Fruit fly (Drosophila melanogaster): ENCODE data around the gene CG4360.

The CG4360 gene

DNA sequence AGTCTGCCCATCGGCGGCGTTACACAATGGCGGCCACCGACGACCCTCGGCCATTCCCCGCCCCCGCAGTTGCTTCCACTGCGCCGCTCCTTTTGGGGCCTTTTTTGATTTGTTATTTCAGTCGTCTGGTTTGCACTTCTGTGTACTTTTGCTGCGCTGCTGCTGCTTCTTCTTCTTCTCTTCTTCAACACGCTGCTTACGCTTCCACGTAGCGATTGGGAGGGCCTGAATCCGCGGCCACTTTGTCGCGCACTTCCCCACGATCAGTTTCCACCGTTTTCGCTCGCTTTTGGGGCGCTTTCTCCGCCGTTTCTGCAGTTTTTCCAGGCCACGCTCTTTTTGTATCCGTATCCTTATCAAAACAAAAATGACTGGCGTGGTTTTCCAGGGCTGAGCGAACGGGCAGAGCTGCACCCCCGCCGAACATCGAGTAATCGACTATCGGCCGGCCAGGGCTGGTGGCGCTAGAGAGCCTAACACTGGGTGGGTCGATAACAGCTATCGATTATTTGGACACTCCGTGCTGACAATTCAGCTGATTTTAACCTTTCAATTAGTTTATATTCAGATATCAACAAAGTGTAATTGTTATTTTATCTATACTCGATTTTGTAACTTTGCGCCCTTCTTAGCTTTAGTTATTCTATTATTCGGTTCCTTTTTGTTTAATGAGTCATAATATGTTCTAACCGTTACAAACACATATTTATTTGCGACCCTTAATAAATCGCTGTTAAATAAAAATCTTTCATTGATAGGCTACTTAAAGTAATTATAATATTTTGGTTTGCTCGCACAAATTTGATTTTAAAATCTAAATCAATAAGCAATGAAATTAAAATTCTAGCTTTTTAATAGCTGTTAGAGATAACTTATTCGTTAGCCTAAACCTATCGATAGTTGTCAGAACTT is at the start of gene CG4360, which contains the start of gene Sirt2:
CG4360 (minus strand) TSS at position 432 of the 912 bp plus-strand sequence.
Sirt2 (plus strand) TSS at position 894 of the 912 bp plus-strand sequence.
- TF ChIP-seq Atf3 (GFP tag; optimal IDR thresholded peaks at IDR 0.05), result peak; percentile 38
- peak; percentile 15; the same call in 1 of the 2 replicates for TF ChIP-seq CG11085 (GFP tag; IDR thresholded peaks at IDR 0.05)
- no peak for TF ChIP-seq sd (tag; optimal IDR thresholded peaks at IDR 0.05)
- TF ChIP-seq slou (GFP tag; optimal IDR thresholded peaks at IDR 0.05), result no peak
- peak; percentile 69 for TF ChIP-seq Adf1 (GFP tag; IDR thresholded peaks at IDR 0.05)
- TF ChIP-seq CG4424 (GFP tag; optimal IDR thresholded peaks at IDR 0.05), result peak; percentile 36
- TF ChIP-seq Vsx1 (GFP tag; optimal IDR thresholded peaks at IDR 0.05), result no peak
- TF ChIP-seq jigr1 (GFP tag; IDR thresholded peaks at IDR 0.05), result no peak
- TF ChIP-seq CG3838 (GFP tag; optimal IDR thresholded peaks at IDR 0.05), result peak; percentile 32
- TF ChIP-seq wor (GFP tag; IDR thresholded peaks at IDR 0.05), result no peak
- no peak for TF ChIP-seq CG7357 (GFP tag; IDR thresholded peaks at IDR 0.05)
- TF ChIP-seq psq (GFP tag; optimal IDR thresholded peaks at IDR 0.05), result no peak
- peak; percentile 27 for TF ChIP-seq CG30020 (tag; optimal IDR thresholded peaks at IDR 0.05)
- TF ChIP-seq sens (GFP tag), result peak; percentile 87
- 0 out of 3 replicates have a peak, but pooled peaks have one; percentile 33 for TF ChIP-seq otp (GFP tag; IDR thresholded peaks at IDR 0.05)
- TF ChIP-seq D19A (tag; optimal IDR thresholded peaks at IDR 0.05), result no peak
- peak; percentile 46 for TF ChIP-seq CG9215 (GFP tag; IDR thresholded peaks at IDR 0.05)
- TF ChIP-seq tin (GFP tag; optimal IDR thresholded peaks at IDR 0.05), result peak; percentile 26
- no peak for TF ChIP-seq Camta (GFP tag; optimal IDR thresholded peaks at IDR 0.05)
- peak; percentile 62 for TF ChIP-seq stwl (tag; optimal IDR thresholded peaks at IDR 0.05)
- peak; percentile 92 for TF ChIP-seq CG7963 (GFP tag; IDR thresholded peaks at IDR 0.05; ENCODE audit: partially characterized antibody)
- peak; percentile 48 for TF ChIP-seq bab2 (GFP tag; optimal IDR thresholded peaks at IDR 0.05)
- TF ChIP-seq CG12071 (GFP tag; optimal IDR thresholded peaks at IDR 0.05), result no peak
- TF ChIP-seq CG34224 (GFP tag; IDR thresholded peaks at IDR 0.05; ENCODE audit: partially characterized antibody), result peak; percentile 46; the same call in 1 of the 3 replicates
- TF ChIP-seq gfzf (GFP tag; optimal IDR thresholded peaks at IDR 0.05), result peak; percentile 10
- TF ChIP-seq repo (GFP tag; optimal IDR thresholded peaks at IDR 0.05), result peak; percentile 40
- TF ChIP-seq Gsc (GFP tag; IDR thresholded peaks at IDR 0.05), result no peak
- no peak for TF ChIP-seq ash1 (GFP tag; optimal IDR thresholded peaks at IDR 0.05)
- TF ChIP-seq oc (tag; optimal IDR thresholded peaks at IDR 0.05), result no peak
- no peak for TF ChIP-seq CG6813 (GFP tag; optimal IDR thresholded peaks at IDR 0.05)
- peak; percentile 83 for TF ChIP-seq ato (GFP tag; IDR thresholded peaks at IDR 0.05; ENCODE audit: partially characterized antibody)
- no peak for TF ChIP-seq br (optimal IDR thresholded peaks at IDR 0.05)
- no peak for TF ChIP-seq ham (GFP tag; IDR thresholded peaks at IDR 0.05)
- TF ChIP-seq E2f2 (GFP tag; IDR thresholded peaks at IDR 0.05), result peak; percentile 28
- TF ChIP-seq pzg (GFP tag; optimal IDR thresholded peaks at IDR 0.05), result peak; percentile 92
- peak; percentile 31 for TF ChIP-seq CG13775 (GFP tag; optimal IDR thresholded peaks at IDR 0.05)
- peak; percentile 91 for TF ChIP-seq CG42726 (GFP tag; IDR thresholded peaks at IDR 0.05; ENCODE audit: partially characterized antibody)
- TF ChIP-seq TFAM (GFP tag; optimal IDR thresholded peaks at IDR 0.05), result no peak
- TF ChIP-seq Myb (GFP tag; optimal IDR thresholded peaks at IDR 0.05), result peak; percentile 72
- no peak for TF ChIP-seq CG30431 (GFP tag; optimal IDR thresholded peaks at IDR 0.05)
- peak in 1 of 2 experiments; percentile 4 for TF ChIP-seq Hr51 (GFP tag; optimal IDR thresholded peaks at IDR 0.05)
- TF ChIP-seq sug (tag; optimal IDR thresholded peaks at IDR 0.05), result peak; percentile 56
- TF ChIP-seq CG1647 (GFP tag; optimal IDR thresholded peaks at IDR 0.05), result no peak
- peak; percentile 49 for TF ChIP-seq Antp (GFP tag; optimal IDR thresholded peaks at IDR 0.05)
- TF ChIP-seq stc (GFP tag; IDR thresholded peaks at IDR 0.05), result 0 out of 2 replicates have a peak, but pooled peaks have one; percentile 7
- peak; percentile 20 for TF ChIP-seq CG8944 (GFP tag; optimal IDR thresholded peaks at IDR 0.05)
- TF ChIP-seq Usf (GFP tag; optimal IDR thresholded peaks at IDR 0.05), result no peak
- no peak for TF ChIP-seq CG3065 (GFP tag; optimal IDR thresholded peaks at IDR 0.05)
- peak; percentile 83; the same call in 2 of the 3 replicates for TF ChIP-seq knrl (GFP tag; IDR thresholded peaks at IDR 0.05; ENCODE audit: partially characterized antibody)

Measured in whole organism, embryonic.